Worm (Caenorhabditis elegans) whole organism, L4 larva: ENCODE data around the gene ech-4.

Experiments
- F10B5.3 ChIP-seq: sonication (generic microtip); optimal IDR thresholded peaks from 2 replicates; lab custom pipeline; 2016; ENCODE audit warnings: mild to moderate bottlenecking, missing genetic modification characterization, missing compliant biosample characterization
- F37D6.2 ChIP-seq: sonication (generic microtip); optimal IDR thresholded peaks from 2 replicates; lab custom pipeline; 2016; ENCODE audit warnings: mild to moderate bottlenecking, missing genetic modification characterization, missing compliant biosample characterization
- F44E2.7 ChIP-seq: fragments of 200-800 bp; sonication (Bioruptor generic); IDR thresholded peaks from 2 replicates; pipeline ENCODE4 v2.1.2; 2022; ENCODE audit warnings: missing genetic modification characterization, missing compliant biosample characterization
- T20F7.1 ChIP-seq: fragments of 200-800 bp; sonication (Bioruptor generic); optimal IDR thresholded peaks from 2 replicates; lab custom pipeline; 2018; ENCODE audit warnings: mild to moderate bottlenecking, missing genetic modification characterization, missing compliant biosample characterization
- Y75B8A.6 ChIP-seq: fragments of 200-800 bp; sonication (Bioruptor generic); IDR thresholded peaks from 2 replicates; pipeline ENCODE4 v1.3.6; 2022; ENCODE audit warnings: missing genetic modification reagents, missing genetic modification characterization, missing compliant biosample characterization
- ZK337.2 ChIP-seq: fragments of 200-800 bp; sonication (Bioruptor generic); IDR thresholded peaks from 2 replicates; pipeline ENCODE4 v1.3.6; 2022; ENCODE audit warnings: missing genetic modification reagents, missing genetic modification characterization, missing compliant biosample characterization
- aha-1 ChIP-seq: fragments of 150-350 bp; peaks from one replicate; lab custom pipeline; 2014; ENCODE audit warnings: missing biosample characterization, missing genetic modification characterization
- ceh-62 ChIP-seq: sonication (generic microtip); optimal IDR thresholded peaks from 2 replicates; lab custom pipeline; 2017; ENCODE audit warnings: missing biosample characterization, missing genetic modification characterization
- dmd-6 ChIP-seq: fragments of 200-800 bp; sonication (Bioruptor generic); IDR thresholded peaks from 2 replicates; pipeline ENCODE4 v1.3.6; 2022; ENCODE audit warnings: missing genetic modification reagents, missing genetic modification characterization, missing compliant biosample characterization
- dpl-1 ChIP-seq: fragments of 150-350 bp; optimal IDR thresholded peaks from 2 replicates; lab custom pipeline; 2014; ENCODE audit warnings: missing biosample characterization, missing genetic modification reagents, missing genetic modification characterization
- dve-1 ChIP-seq: sonication (generic microtip); optimal IDR thresholded peaks from 2 replicates; lab custom pipeline; 2017; ENCODE audit warnings: antibody characterized with exemption, mild to moderate bottlenecking, missing genetic modification characterization, missing compliant biosample characterization; ENCODE audit not compliant: insufficient read depth
- hlh-11 ChIP-seq: fragments of 200-800 bp; sonication (Bioruptor generic); optimal IDR thresholded peaks from 2 replicates; lab custom pipeline; 2018; ENCODE audit warnings: mild to moderate bottlenecking, missing genetic modification characterization, missing compliant biosample characterization
- hlh-30 ChIP-seq: sonication (generic microtip); optimal IDR thresholded peaks from 2 replicates; lab custom pipeline; 2017; ENCODE audit warnings: antibody characterized with exemption, mild to moderate bottlenecking, missing genetic modification characterization, missing compliant biosample characterization; ENCODE audit not compliant: insufficient read depth
- hmg-1.1 ChIP-seq: fragments of 200-800 bp; sonication (Bioruptor generic); IDR thresholded peaks from 2 replicates; pipeline ENCODE4 v1.3.6; 2022; ENCODE audit warnings: missing genetic modification reagents, missing genetic modification characterization, missing compliant biosample characterization
- lin-15B ChIP-seq: fragments of 150-350 bp; sonication (generic microtip); optimal IDR thresholded peaks from 3 replicates; lab custom pipeline; 2014; ENCODE audit warnings: missing biosample characterization, missing genetic modification characterization
- lin-38 ChIP-seq: fragments of 200-800 bp; sonication (Bioruptor generic); IDR thresholded peaks from 2 replicates; pipeline ENCODE4 v1.3.6; 2022; ENCODE audit warnings: missing genetic modification reagents, missing genetic modification characterization, missing compliant biosample characterization
- lsy-2 ChIP-seq, 2 experiments: fragments of 150-350 bp in 1 of 2; sonication (generic microtip) in 1 of 2; optimal IDR thresholded peaks; 2 replicates each; lab custom pipeline; 2014 to 2017; ENCODE audit warnings: missing biosample characterization in 2 of 2, missing genetic modification characterization in 2 of 2
- madf-9 ChIP-seq: fragments of 200-800 bp; sonication (Bioruptor generic); conservative IDR thresholded peaks from 2 replicates; pipeline ENCODE4 v1.3.6; 2022; ENCODE audit warnings: missing genetic modification reagents, missing genetic modification characterization, missing compliant biosample characterization
- mep-1 ChIP-seq: fragments of 150-350 bp; sonication (generic microtip); optimal IDR thresholded peaks from 3 replicates; lab custom pipeline; 2014; ENCODE audit warnings: missing biosample characterization, missing genetic modification characterization
- mes-2 ChIP-seq: sonication (generic microtip); optimal IDR thresholded peaks from 2 replicates; lab custom pipeline; 2016; ENCODE audit warnings: missing genotype, mild to moderate bottlenecking, missing genetic modification characterization, missing compliant biosample characterization; ENCODE audit not compliant: poor library complexity, severe bottlenecking
- nhr-11 ChIP-seq: fragments of 150-350 bp; optimal IDR thresholded peaks from 2 replicates; lab custom pipeline; 2014; ENCODE audit warnings: missing biosample characterization, missing genetic modification characterization
- nhr-111 ChIP-seq: fragments of 200-800 bp; sonication (Bioruptor generic); optimal IDR thresholded peaks from 2 replicates; lab custom pipeline; 2018; ENCODE audit warnings: mild to moderate bottlenecking, missing genetic modification characterization, missing compliant biosample characterization
- nhr-28 ChIP-seq: fragments of 150-350 bp; optimal IDR thresholded peaks from 2 replicates; lab custom pipeline; 2014; ENCODE audit warnings: missing biosample characterization, missing genetic modification characterization
- nhr-41 ChIP-seq: fragments of 200-800 bp; sonication (Bioruptor generic); IDR thresholded peaks from 2 replicates; pipeline ENCODE4 v1.3.6; 2022; ENCODE audit warnings: missing genetic modification reagents, missing genetic modification characterization, missing compliant biosample characterization
- nhr-6 ChIP-seq: fragments of 150-350 bp; optimal IDR thresholded peaks from 2 replicates; lab custom pipeline; 2014; ENCODE audit warnings: missing biosample characterization, missing genetic modification characterization
- nhr-76 ChIP-seq: fragments of 150-350 bp; optimal IDR thresholded peaks from 2 replicates; lab custom pipeline; 2014; ENCODE audit warnings: missing biosample characterization, missing genetic modification characterization
- nhr-77 ChIP-seq: fragments of 150-350 bp; optimal IDR thresholded peaks from 2 replicates; lab custom pipeline; 2014; ENCODE audit warnings: missing biosample characterization, missing genetic modification characterization
- pha-4 ChIP-seq, 2 experiments: fragments of 150-350 bp in 1 of 2; fragments of 200-800 bp in 1 of 2; sonication (Bioruptor generic) in 1 of 2; IDR thresholded peaks in 1 of 2; optimal IDR thresholded peaks in 1 of 2; 2 replicates each; pipeline versions ENCODE4 v1.3.6 to Lab custom; 2014 to 2022; ENCODE audit warnings: missing genetic modification characterization in 2 of 2, missing genetic modification reagents in 2 of 2, missing biosample characterization in 1 of 2, missing compliant biosample characterization in 1 of 2
- set-16 ChIP-seq: fragments of 200-800 bp; sonication (Bioruptor generic); IDR thresholded peaks from 2 replicates; pipeline ENCODE4 v1.3.6; 2022; ENCODE audit warnings: missing genetic modification reagents, missing genetic modification characterization, missing compliant biosample characterization
- spr-1 ChIP-seq: sonication (generic microtip); optimal IDR thresholded peaks from 2 replicates; lab custom pipeline; 2016; ENCODE audit warnings: mild to moderate bottlenecking, missing genetic modification characterization, missing compliant biosample characterization
- spr-3 ChIP-seq: fragments of 200-800 bp; sonication (Bioruptor generic); optimal IDR thresholded peaks from 2 replicates; lab custom pipeline; 2018; ENCODE audit warnings: mild to moderate bottlenecking, missing genetic modification characterization, missing compliant biosample characterization
- tag-97 ChIP-seq: fragments of 200-800 bp; sonication (Bioruptor generic); IDR thresholded peaks from 2 replicates; pipeline ENCODE4 v1.3.6; 2022; ENCODE audit warnings: missing genetic modification characterization, missing compliant biosample characterization
- tra-1 ChIP-seq: fragments of 200-800 bp; sonication (Bioruptor generic); IDR thresholded peaks from 2 replicates; pipeline ENCODE4 v1.3.6; 2022; ENCODE audit warnings: missing genetic modification reagents, missing genetic modification characterization, missing compliant biosample characterization
- unc-130 ChIP-seq: sonication (generic microtip); optimal IDR thresholded peaks from 2 replicates; lab custom pipeline; 2016; ENCODE audit warnings: missing genetic modification reagents, missing genetic modification characterization, missing compliant biosample characterization
- unc-39 ChIP-seq: sonication (generic microtip); optimal IDR thresholded peaks from 2 replicates; lab custom pipeline; 2017; ENCODE audit warnings: missing biosample characterization, missing genetic modification characterization
- unc-62 ChIP-seq, 3 experiments: fragments of 150-350 bp in 1 of 3; sonication (generic microtip); optimal IDR thresholded peaks in 2 of 3; peaks in 1 of 3; 1 replicate in 1 of 3; 2 replicates in 2 of 3; lab custom pipeline; 2014 to 2017; ENCODE audit warnings: missing biosample characterization in 3 of 3, missing genetic modification characterization in 3 of 3, missing genetic modification reagents in 3 of 3, missing genotype in 1 of 3
- zag-1 ChIP-seq: fragments of 150-350 bp; optimal IDR thresholded peaks from 2 replicates; lab custom pipeline; 2014; ENCODE audit warnings: missing biosample characterization, missing genetic modification characterization
- zip-2 ChIP-seq: fragments of 150-350 bp; optimal IDR thresholded peaks from 2 replicates; lab custom pipeline; 2014; ENCODE audit warnings: missing biosample characterization, missing genetic modification characterization

Gene ech-4

ce11 chrII:10796194-10796593 lies 24.6 kb upstream of the ech-4 start, which contains the start of gene set-14:
Gene set-14 (minus strand): TSS chrII:10796294.
- TF ChIP-seq unc-62 (GFP tag; optimal IDR thresholded peaks at IDR 0.05 in 1 of 2; lab: Kevin White, UChicago) (no peak), unc-62 (tag; optimal IDR thresholded peaks at IDR 0.05; lab: Kevin White, UChicago) (no peak), F37D6.2 (tag; lab: Kevin White, UChicago) (no peak), tag-97 (GFP tag; lab: Robert Waterston, UW) (no peak), nhr-28 (no peak), zip-2 (no peak), set-16 (GFP tag; lab: Robert Waterston, UW) (no peak), F10B5.3 (no peak), unc-130 (GFP tag; lab: Kevin White, UChicago) (no peak), nhr-41 (GFP tag; lab: Robert Waterston, UW) (no peak), hlh-11 (tag; lab: Kevin White, UChicago) (no peak), zag-1 (no peak), nhr-76 (tag; lab: Kevin White, UChicago) (no peak), Y75B8A.6 (GFP tag; lab: Robert Waterston, UW) (no peak), lin-15B (tag; lab: Kevin White, UChicago) (no peak), F44E2.7 (GFP tag; lab: Robert Waterston, UW) (no peak)

ce11 chrII:10798429-10798893 lies 22.4 kb upstream of the ech-4 start, which contains the start of gene npp-19:
Gene npp-19 (minus strand): TSS chrII:10798479.
- TF ChIP-seq lsy-2 (tag; optimal IDR thresholded peaks at IDR 0.05; lab: Kevin White, UChicago): peak in 1 of 2 experiments; percentile 86
- peak; percentile 93 for TF ChIP-seq aha-1 (tag; lab: Kevin White, UChicago)
- no peak for TF ChIP-seq spr-3 (GFP tag; lab: Kevin White, UChicago)
- TF ChIP-seq unc-130 (GFP tag; lab: Kevin White, UChicago): no peak
- peak; percentile 74 for TF ChIP-seq lin-38 (GFP tag; lab: Robert Waterston, UW)
- TF ChIP-seq mes-2 (tag; lab: Kevin White, UChicago): peak; percentile 83
- TF ChIP-seq unc-39 (tag; lab: Kevin White, UChicago): no peak
- 0 out of 2 replicates have a peak, but pooled peaks have one; percentile 51 for TF ChIP-seq pha-4 (GFP tag; IDR thresholded peaks at IDR 0.05; lab: Robert Waterston, UW)
- peak; percentile 59 for TF ChIP-seq pha-4 (tag; optimal IDR thresholded peaks at IDR 0.05; lab: Kevin White, UChicago)
- no peak for TF ChIP-seq ceh-62 (tag; lab: Kevin White, UChicago)
- peak; percentile 68 for TF ChIP-seq dve-1 (tag; lab: Kevin White, UChicago)
- TF ChIP-seq T20F7.1: peak; percentile 63
- TF ChIP-seq ZK337.2 (GFP tag; lab: Robert Waterston, UW): no peak
- TF ChIP-seq madf-9 (GFP tag; lab: Robert Waterston, UW): no peak
- TF ChIP-seq hmg-1.1: peak; percentile 54; the same call in 1 of the 2 replicates
- TF ChIP-seq nhr-77 (tag; lab: Kevin White, UChicago): peak; percentile 35
- TF ChIP-seq tra-1 (GFP tag; lab: Robert Waterston, UW): no peak
- no peak for TF ChIP-seq nhr-111
- peak; percentile 35; the same call in 1 of the 2 replicates for TF ChIP-seq dmd-6
- no peak for TF ChIP-seq unc-62 (GFP tag; optimal IDR thresholded peaks at IDR 0.05 in 1 of 2; lab: Kevin White, UChicago)
- no peak for TF ChIP-seq unc-62 (tag; optimal IDR thresholded peaks at IDR 0.05; lab: Kevin White, UChicago)
- peak; percentile 99 for TF ChIP-seq dpl-1 (GFP tag; lab: Kevin White, UChicago)
- TF ChIP-seq nhr-11: peak; percentile 14
- TF ChIP-seq spr-1: no peak
- TF ChIP-seq nhr-6 (tag; lab: Kevin White, UChicago): peak; percentile 32
- peak; percentile 57 for TF ChIP-seq mep-1 (tag; lab: Kevin White, UChicago)
- TF ChIP-seq hlh-30 (tag; lab: Kevin White, UChicago): peak; percentile 27
- peak; percentile 30 for TF ChIP-seq hlh-11 (tag; lab: Kevin White, UChicago)
